Worm (Caenorhabditis elegans) whole organism, early embryonic: Measurements from ENCODE around the gene K12H6.2.

Experiments
- B0310.2 ChIP-seq: sonication (generic microtip); optimal IDR thresholded peaks from 2 replicates; lab custom pipeline; 2016; ENCODE audit warnings: mild to moderate bottlenecking, missing genetic modification characterization, missing compliant biosample characterization
- ama-1 ChIP-seq: fragments of 150-350 bp; optimal IDR thresholded peaks from 2 replicates; lab custom pipeline; 2014
- ceh-36 ChIP-seq: sonication (generic microtip); optimal IDR thresholded peaks from 2 replicates; lab custom pipeline; 2016; ENCODE audit warnings: missing genetic modification characterization, inconsistent platforms, missing compliant biosample characterization
- ets-7 ChIP-seq: sonication (generic microtip); optimal IDR thresholded peaks from 2 replicates; lab custom pipeline; 2016; ENCODE audit warnings: missing genotype, missing genetic modification characterization, missing compliant biosample characterization
- flt-1 ChIP-seq: fragments of 200-800 bp; sonication (Bioruptor generic); IDR thresholded peaks from 2 replicates; pipeline ENCODE4 v1.3.6; 2022; ENCODE audit warnings: missing genetic modification characterization, missing compliant biosample characterization
- hmbx-1 ChIP-seq: sonication (generic microtip); optimal IDR thresholded peaks from 2 replicates; lab custom pipeline; 2016; ENCODE audit warnings: mild to moderate bottlenecking, missing genetic modification characterization, missing compliant biosample characterization
- pes-1 ChIP-seq: fragments of 200-800 bp; sonication (Bioruptor generic); IDR thresholded peaks from 2 replicates; pipeline ENCODE4 v1.3.6; 2022; ENCODE audit warnings: missing genetic modification reagents, missing genetic modification characterization, missing compliant biosample characterization
- tbx-11 ChIP-seq: fragments of 200-800 bp; sonication (Bioruptor generic); IDR thresholded peaks from 2 replicates; pipeline ENCODE4 v1.3.6; 2022; ENCODE audit warnings: missing genetic modification characterization, missing compliant biosample characterization
- tbx-37 ChIP-seq: fragments of 200-800 bp; sonication (Bioruptor generic); conservative IDR thresholded peaks from 2 replicates; pipeline ENCODE4 v1.3.6; 2022; ENCODE audit warnings: missing genetic modification reagents, missing genetic modification characterization, missing compliant biosample characterization

- TF ChIP-seq ama-1 (lab: Kevin White, UChicago) (no peak), flt-1 (GFP tag; lab: Robert Waterston, UW) (no peak), pes-1 (GFP tag; lab: Robert Waterston, UW) (no peak), tbx-11 (no peak), B0310.2 (no peak), ceh-36 (tag; lab: Kevin White, UChicago) (no peak), ets-7 (tag; lab: Kevin White, UChicago) (no peak), hmbx-1 (tag; lab: Kevin White, UChicago) (no peak), tbx-37 (no peak)
These were observed at the start of gene K12H6.2 for ce11 chrII:2815444-2815843.
